Fruit fly (Drosophila melanogaster) S2 (cell line): ENCODE data around the gene CG5390.

Source experiments
- CG8478 ChIP-seq: fragments of >200 bp; optimal IDR thresholded peaks from 2 replicates; lab custom pipeline; 2018
- CTCF ChIP-seq, 2 experiments: fragments of >200 bp; optimal IDR thresholded peaks; 2 replicates each; lab custom pipeline; 2018

DNA sequence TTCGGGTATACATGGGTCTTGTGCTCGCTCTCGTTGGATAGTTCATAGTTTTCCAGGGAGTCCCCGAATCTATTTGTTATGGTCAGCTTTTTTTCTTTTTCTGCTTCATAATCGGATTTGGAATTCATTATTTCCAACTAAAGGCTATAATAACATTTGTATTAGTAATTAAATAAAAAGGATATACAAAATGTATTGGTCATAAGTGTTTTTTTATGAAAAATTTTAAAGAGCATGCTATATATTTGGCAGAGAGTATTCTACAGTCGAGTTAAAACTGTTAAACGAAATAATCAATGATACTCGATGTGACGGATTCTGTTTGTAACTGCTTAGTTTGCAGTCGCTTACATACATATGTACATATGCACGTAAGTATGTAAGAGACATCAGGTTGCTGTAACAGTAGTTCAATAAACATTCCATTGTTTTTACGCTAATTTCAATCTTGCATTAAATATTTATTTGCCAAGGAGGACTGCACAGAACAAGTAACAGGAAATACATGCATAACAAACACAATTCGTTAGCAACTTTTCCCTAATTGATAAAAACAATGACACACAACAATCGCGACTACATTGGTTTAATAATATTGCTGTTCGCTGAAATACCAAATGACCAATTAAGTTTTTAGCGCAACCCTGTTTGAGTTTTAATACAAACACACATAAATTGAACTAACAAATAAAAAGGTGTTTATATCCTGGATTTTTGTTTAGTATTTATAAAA is 7.2 kb downstream of the CG5390 start:
- no peak for TF ChIP-seq CG8478 (lab: Kevin White, UChicago)
- TF ChIP-seq CTCF (optimal IDR thresholded peaks at IDR 0.05; lab: Kevin White, UChicago) = no peak
